Worm (Caenorhabditis elegans) whole organism, early embryonic: ENCODE data around the gene nos-1.
"Not testable (repeated sequence)": the region's sequence is repeated elsewhere in the genome, so short reads cannot be mapped to it uniquely, and the experiment has no call there.

Experiments
- B0310.2 ChIP-seq: sonication (generic microtip); optimal IDR thresholded peaks from 2 replicates; lab custom pipeline; 2016; ENCODE audit warnings: mild to moderate bottlenecking, missing genetic modification characterization, missing compliant biosample characterization
- F13C5.2 ChIP-seq: sonication (generic microtip); optimal IDR thresholded peaks from 2 replicates; lab custom pipeline; 2017; ENCODE audit warnings: mild to moderate bottlenecking, missing genetic modification characterization, inconsistent platforms, missing compliant biosample characterization
- aly-1 ChIP-seq: sonication (generic microtip); optimal IDR thresholded peaks from 2 replicates; lab custom pipeline; 2016; ENCODE audit warnings: missing genetic modification characterization, missing compliant biosample characterization
- ama-1 ChIP-seq: fragments of 150-350 bp; optimal IDR thresholded peaks from 2 replicates; lab custom pipeline; 2014
- ceh-13 ChIP-seq: fragments of 200-800 bp; sonication (Bioruptor generic); optimal IDR thresholded peaks from 2 replicates; lab custom pipeline; 2018; ENCODE audit warnings: mild to moderate bottlenecking, missing genetic modification characterization, missing compliant biosample characterization
- ceh-36 ChIP-seq: sonication (generic microtip); optimal IDR thresholded peaks from 2 replicates; lab custom pipeline; 2016; ENCODE audit warnings: missing genetic modification characterization, inconsistent platforms, missing compliant biosample characterization
- ets-7 ChIP-seq: sonication (generic microtip); optimal IDR thresholded peaks from 2 replicates; lab custom pipeline; 2016; ENCODE audit warnings: missing genotype, missing genetic modification characterization, missing compliant biosample characterization
- flt-1 ChIP-seq: fragments of 200-800 bp; sonication (Bioruptor generic); IDR thresholded peaks from 2 replicates; pipeline ENCODE4 v1.3.6; 2022; ENCODE audit warnings: missing genetic modification characterization, missing compliant biosample characterization
- hmbx-1 ChIP-seq: sonication (generic microtip); optimal IDR thresholded peaks from 2 replicates; lab custom pipeline; 2016; ENCODE audit warnings: mild to moderate bottlenecking, missing genetic modification characterization, missing compliant biosample characterization
- hmg-4 ChIP-seq: fragments of 200-800 bp; sonication (Bioruptor generic); optimal IDR thresholded peaks from 2 replicates; lab custom pipeline; 2018; ENCODE audit warnings: mild to moderate bottlenecking, missing genetic modification characterization, missing compliant biosample characterization
- hnd-1 ChIP-seq: sonication (generic microtip); optimal IDR thresholded peaks from 2 replicates; lab custom pipeline; 2016; ENCODE audit warnings: missing genetic modification characterization, missing compliant biosample characterization
- pes-1 ChIP-seq: fragments of 200-800 bp; sonication (Bioruptor generic); IDR thresholded peaks from 2 replicates; pipeline ENCODE4 v1.3.6; 2022; ENCODE audit warnings: missing genetic modification reagents, missing genetic modification characterization, missing compliant biosample characterization
- scrt-1 ChIP-seq: fragments of 200-800 bp; sonication (Bioruptor generic); IDR thresholded peaks from 2 replicates; pipeline ENCODE4 v1.3.6; 2022; ENCODE audit warnings: missing genetic modification characterization, missing compliant biosample characterization
- sea-1 ChIP-seq: fragments of 200-800 bp; sonication (Bioruptor generic); conservative IDR thresholded peaks from 2 replicates; pipeline ENCODE4 v1.3.6; 2022; ENCODE audit warnings: missing genetic modification characterization, missing compliant biosample characterization
- tbx-11 ChIP-seq: fragments of 200-800 bp; sonication (Bioruptor generic); IDR thresholded peaks from 2 replicates; pipeline ENCODE4 v1.3.6; 2022; ENCODE audit warnings: missing genetic modification characterization, missing compliant biosample characterization
- tbx-37 ChIP-seq: fragments of 200-800 bp; sonication (Bioruptor generic); conservative IDR thresholded peaks from 2 replicates; pipeline ENCODE4 v1.3.6; 2022; ENCODE audit warnings: missing genetic modification reagents, missing genetic modification characterization, missing compliant biosample characterization
- tra-4 ChIP-seq: sonication (generic microtip); optimal IDR thresholded peaks from 2 replicates; lab custom pipeline; 2017; ENCODE audit warnings: missing genetic modification characterization, missing compliant biosample characterization

The nos-1 gene

DNA sequence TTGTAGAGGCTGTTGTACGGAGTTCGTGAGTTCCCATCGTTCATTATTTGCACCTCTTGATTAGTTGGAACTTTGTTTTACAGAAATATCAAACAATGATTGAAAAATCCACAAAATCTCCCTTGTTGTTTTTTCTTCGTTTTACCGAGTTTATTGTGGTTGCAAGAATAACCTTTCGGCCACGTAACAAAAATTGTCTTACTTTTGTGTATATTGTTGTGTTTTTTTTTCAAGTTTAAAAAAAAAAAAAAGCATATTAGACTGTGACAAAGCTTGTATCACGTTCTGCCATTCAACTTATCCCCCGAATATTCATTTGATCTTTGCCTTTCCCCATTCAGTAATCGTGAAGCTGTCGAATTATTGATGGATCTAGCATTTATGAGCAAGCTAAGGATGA is 35.8 kb downstream of the nos-1 start, which contains the start of gene F44F4.10:
TSS of gene F44F4.10 (minus strand) at position 101 of the 400 bp plus-strand sequence.
- TF ChIP-seq flt-1 (GFP tag; lab: Robert Waterston, UW) = no peak
- no peak for TF ChIP-seq hmg-4 (GFP tag; lab: Kevin White, UChicago)
- TF ChIP-seq scrt-1 (GFP tag; lab: Robert Waterston, UW) = no peak
- no peak for TF ChIP-seq tbx-11 (GFP tag; lab: Robert Waterston, UW)
- no peak for TF ChIP-seq B0310.2 (tag; lab: Kevin White, UChicago)
- TF ChIP-seq F13C5.2 (tag; lab: Kevin White, UChicago) = no peak
- no peak for TF ChIP-seq ets-7 (tag; lab: Kevin White, UChicago)

DNA sequence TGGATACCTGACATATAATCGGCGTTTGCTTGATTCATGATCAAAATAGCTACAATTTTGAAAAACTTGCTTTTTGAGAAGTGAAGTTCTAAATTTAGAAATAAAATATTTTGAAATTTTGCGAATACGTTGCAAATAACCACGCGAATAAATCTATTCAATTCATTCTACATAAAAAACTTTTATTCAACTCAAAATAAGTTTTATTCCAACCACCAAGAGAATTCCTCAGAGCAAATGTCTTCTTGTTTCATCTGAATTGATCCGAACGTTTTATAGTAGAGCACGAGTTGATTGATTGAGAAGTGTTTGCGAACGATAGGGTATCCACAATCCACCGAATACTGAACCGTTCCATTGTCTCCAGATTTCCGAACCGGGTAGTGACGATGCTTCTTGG is 37.2 kb downstream of the nos-1 start, which contains the start of gene F44F4.9:
TSS of gene F44F4.9 (minus strand) at position 101 of the 400 bp plus-strand sequence.
- TF ChIP-seq tbx-37 (GFP tag; lab: Robert Waterston, UW) (no peak), ceh-36 (tag; lab: Kevin White, UChicago) (no peak), B0310.2 (tag; lab: Kevin White, UChicago) (no peak), tbx-11 (GFP tag; lab: Robert Waterston, UW) (no peak), pes-1 (GFP tag; lab: Robert Waterston, UW) (no peak), ceh-13 (GFP tag; lab: Kevin White, UChicago) (no peak), aly-1 (tag; lab: Kevin White, UChicago) (no peak), scrt-1 (GFP tag; lab: Robert Waterston, UW) (no peak), ama-1 (lab: Kevin White, UChicago) (no peak), tra-4 (tag; lab: Kevin White, UChicago) (no peak), ets-7 (tag; lab: Kevin White, UChicago) (no peak), F13C5.2 (tag; lab: Kevin White, UChicago) (no peak), hmg-4 (GFP tag; lab: Kevin White, UChicago) (no peak), hnd-1 (tag; lab: Kevin White, UChicago) (no peak), flt-1 (GFP tag; lab: Robert Waterston, UW) (no peak), sea-1 (GFP tag; lab: Robert Waterston, UW) (no peak)

DNA sequence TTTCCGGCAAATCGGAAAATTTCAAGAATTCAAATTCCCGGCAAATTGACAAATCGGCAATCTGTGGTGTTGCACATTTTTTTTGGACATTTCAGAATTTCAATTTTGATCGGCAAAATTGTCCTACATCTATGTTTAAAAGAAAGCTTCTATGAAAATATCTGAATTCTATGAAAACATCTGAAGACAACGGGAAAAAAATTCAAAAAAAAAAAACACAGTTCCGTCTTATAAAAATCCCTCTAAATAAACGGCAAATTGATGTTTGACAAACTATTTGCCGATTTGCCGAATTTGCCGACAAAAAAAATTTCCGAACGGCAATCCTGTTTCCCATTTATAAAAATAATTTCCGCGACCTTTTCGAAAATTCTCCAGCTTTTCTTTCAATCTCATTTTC is 38.6 kb downstream of the nos-1 start, which contains the start of gene F44F4.15:
TSS of gene F44F4.15 (plus strand) at position 301 of the 400 bp plus-strand sequence.
- TF ChIP-seq ceh-13 (GFP tag; lab: Kevin White, UChicago) (no peak), sea-1 (GFP tag; lab: Robert Waterston, UW) (no peak), hmg-4 (GFP tag; lab: Kevin White, UChicago) (no peak), tbx-11 (GFP tag; lab: Robert Waterston, UW) (no peak), F13C5.2 (tag; lab: Kevin White, UChicago) (no peak), hmbx-1 (tag; lab: Kevin White, UChicago) (no peak), tra-4 (tag; lab: Kevin White, UChicago) (no peak), hnd-1 (tag; lab: Kevin White, UChicago) (no peak), ets-7 (tag; lab: Kevin White, UChicago) (no peak), pes-1 (GFP tag; lab: Robert Waterston, UW) (no peak), scrt-1 (GFP tag; lab: Robert Waterston, UW) (no peak), flt-1 (GFP tag; lab: Robert Waterston, UW) (no peak), tbx-37 (GFP tag; lab: Robert Waterston, UW) (no peak), B0310.2 (tag; lab: Kevin White, UChicago) (no peak), aly-1 (tag; lab: Kevin White, UChicago) (no peak), ceh-36 (tag; lab: Kevin White, UChicago) (no peak), ama-1 (lab: Kevin White, UChicago) (no peak)

DNA sequence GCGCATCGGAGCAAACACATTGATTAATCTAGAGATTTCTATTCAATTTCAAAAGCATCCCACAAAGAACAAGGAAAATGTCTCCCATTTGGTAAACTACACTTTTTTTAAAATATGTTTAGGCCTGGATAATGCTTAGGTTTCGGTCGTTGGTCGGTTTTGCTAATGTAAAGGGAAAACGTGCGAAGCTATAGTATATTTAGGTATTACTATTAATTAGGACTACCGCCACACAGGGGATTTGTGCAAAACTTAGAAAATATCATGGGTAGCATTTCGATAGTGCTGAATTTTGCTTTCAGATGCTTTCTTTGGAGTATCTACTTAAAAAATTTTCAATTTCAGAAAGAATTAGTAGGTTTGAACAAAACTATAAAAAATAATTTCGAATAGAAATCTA is 40.0 kb downstream of the nos-1 start:
- TF ChIP-seq pes-1 (GFP tag; lab: Robert Waterston, UW) = no peak
- no peak for TF ChIP-seq ceh-13 (GFP tag; lab: Kevin White, UChicago)
- TF ChIP-seq hmg-4 (GFP tag; lab: Kevin White, UChicago) = no peak
- no peak for TF ChIP-seq hnd-1 (tag; lab: Kevin White, UChicago)
- no peak for TF ChIP-seq tra-4 (tag; lab: Kevin White, UChicago)
- TF ChIP-seq ceh-36 (tag; lab: Kevin White, UChicago) = no peak
- TF ChIP-seq flt-1 (GFP tag; lab: Robert Waterston, UW) = no peak

DNA sequence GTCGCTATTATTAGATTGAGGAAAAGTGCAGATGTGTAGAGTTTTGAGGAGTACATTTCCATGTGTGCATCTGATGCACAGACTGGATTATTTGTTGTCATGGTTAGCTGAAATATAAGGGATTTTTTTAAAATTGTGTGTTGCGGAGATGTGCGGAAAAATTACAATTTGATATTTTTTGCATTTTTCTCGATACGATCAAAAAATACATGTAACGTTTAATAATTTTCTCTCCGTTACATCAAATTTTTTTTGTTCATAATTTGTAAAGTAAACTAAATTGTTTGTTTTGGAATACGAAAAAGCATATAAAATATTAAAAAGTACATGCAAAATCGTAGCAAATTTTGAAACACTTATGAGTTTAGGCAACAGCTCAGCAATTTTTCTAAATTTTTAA is 42.7 kb downstream of the nos-1 start, which contains the start of gene sra-11:
TSS of gene sra-11 (minus strand) at position 101 of the 400 bp plus-strand sequence.
- TF ChIP-seq F13C5.2 (tag; lab: Kevin White, UChicago) (no peak), hmbx-1 (tag; lab: Kevin White, UChicago) (no peak), ama-1 (lab: Kevin White, UChicago) (no peak), ceh-36 (tag; lab: Kevin White, UChicago) (no peak)

DNA sequence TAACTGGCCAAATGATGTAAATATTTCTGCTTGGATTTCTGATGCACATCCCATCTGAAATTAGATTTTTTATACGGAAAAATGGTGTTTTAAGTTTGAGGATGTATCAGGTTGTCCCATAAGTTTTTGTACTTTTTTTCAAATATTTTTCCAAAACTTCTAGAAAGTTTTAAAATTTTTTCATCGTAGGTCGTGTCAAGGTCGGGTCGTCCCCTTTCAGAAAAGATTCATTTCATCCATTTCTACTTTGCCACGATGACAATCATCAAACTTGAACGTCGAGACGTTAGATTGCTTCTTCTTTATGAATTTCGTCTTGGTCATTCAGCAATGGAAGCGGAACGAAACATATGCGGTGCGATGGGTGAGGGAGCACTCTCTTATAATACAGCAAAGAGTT is 48.6 kb downstream of the nos-1 start, which contains the start of gene sra-12:
TSS of gene sra-12 (minus strand) at position 101 of the 400 bp plus-strand sequence.
- TF ChIP-seq hnd-1 (tag; lab: Kevin White, UChicago); hmg-4 (GFP tag; lab: Kevin White, UChicago); hmbx-1 (tag; lab: Kevin White, UChicago): not testable (repeated sequence)

DNA sequence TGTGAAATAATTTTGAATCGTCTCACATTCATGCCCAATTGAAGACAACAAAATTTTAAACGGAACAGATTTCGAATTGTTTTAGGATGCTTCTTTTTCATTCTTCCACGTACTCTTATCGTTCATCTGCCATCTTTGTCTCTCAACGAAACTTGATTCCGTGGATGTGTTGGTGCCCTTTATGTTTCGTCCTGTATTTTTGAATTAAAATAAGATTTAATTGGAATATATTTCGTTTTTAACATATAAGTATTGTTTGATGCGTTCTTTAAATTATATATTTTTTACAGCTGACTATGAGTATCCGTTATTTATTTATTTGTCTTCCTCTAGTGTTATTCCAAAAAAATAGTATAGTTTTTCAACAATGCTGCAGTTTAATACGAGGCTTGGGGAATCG is 50.9 kb downstream of the nos-1 start, which contains the start of gene gly-1:
TSS of gene gly-1 (minus strand) at position 101 of the 400 bp plus-strand sequence.
- TF ChIP-seq tbx-37 (GFP tag; lab: Robert Waterston, UW) (no peak), flt-1 (GFP tag; lab: Robert Waterston, UW) (no peak), B0310.2 (tag; lab: Kevin White, UChicago) (no peak), sea-1 (GFP tag; lab: Robert Waterston, UW) (no peak)
